Worm (Caenorhabditis elegans) whole organism, mixed stage, embryonic: ENCODE data around the gene C54E10.7.

ENCODE experiments used
- bed-3 ChIP-seq: fragments of 200-800 bp; sonication (Bioruptor generic); optimal IDR thresholded peaks from 3 replicates; lab custom pipeline; 2018; ENCODE audit warnings: mild to moderate bottlenecking, missing genetic modification characterization, moderate library complexity, missing compliant biosample characterization
- blmp-1 ChIP-seq: fragments of 150-350 bp; optimal IDR thresholded peaks from 2 replicates; lab custom pipeline; 2014; ENCODE audit warnings: missing biosample characterization, missing genetic modification characterization
- ceh-39 ChIP-seq: fragments of 150-350 bp; optimal IDR thresholded peaks from 2 replicates; lab custom pipeline; 2014; ENCODE audit warnings: missing biosample characterization, missing genetic modification characterization
- drap-1 ChIP-seq: fragments of 200-800 bp; sonication (Bioruptor generic); optimal IDR thresholded peaks from 3 replicates; lab custom pipeline; 2018; ENCODE audit warnings: mild to moderate bottlenecking, missing genetic modification characterization, missing compliant biosample characterization
- elt-1 ChIP-seq: sonication (generic microtip); optimal IDR thresholded peaks from 2 replicates; lab custom pipeline; 2017; ENCODE audit warnings: missing genetic modification characterization, mild to moderate bottlenecking, missing compliant biosample characterization, antibody characterized with exemption, moderate library complexity, borderline replicate concordance; ENCODE audit not compliant: insufficient read depth
- elt-3 ChIP-seq: fragments of 150-350 bp; optimal IDR thresholded peaks from 2 replicates; lab custom pipeline; 2014; ENCODE audit warnings: missing biosample characterization, missing genetic modification characterization
- hlh-1 ChIP-seq: fragments of 150-350 bp; optimal IDR thresholded peaks from 2 replicates; lab custom pipeline; 2014; ENCODE audit warnings: missing biosample characterization, missing genetic modification reagents, missing genetic modification characterization
- mls-2 ChIP-seq: sonication (generic microtip); optimal IDR thresholded peaks from 2 replicates; lab custom pipeline; 2016; ENCODE audit warnings: mild to moderate bottlenecking, missing genetic modification characterization, moderate library complexity, missing compliant biosample characterization
- nhr-12 ChIP-seq: fragments of 150-350 bp; optimal IDR thresholded peaks from 2 replicates; lab custom pipeline; 2014; ENCODE audit warnings: missing biosample characterization, missing genetic modification characterization
- nhr-237 ChIP-seq: fragments of 150-350 bp; optimal IDR thresholded peaks from 2 replicates; lab custom pipeline; 2014; ENCODE audit warnings: missing biosample characterization, missing genetic modification characterization
- nhr-28 ChIP-seq: fragments of 150-350 bp; optimal IDR thresholded peaks from 2 replicates; lab custom pipeline; 2014; ENCODE audit warnings: missing biosample characterization, missing genetic modification characterization
- nhr-76 ChIP-seq: sonication (generic microtip); optimal IDR thresholded peaks from 2 replicates; lab custom pipeline; 2017; ENCODE audit warnings: missing biosample characterization, missing genetic modification characterization
- snpc-4 ChIP-seq: fragments of 150-350 bp; optimal IDR thresholded peaks from 2 replicates; lab custom pipeline; 2014; ENCODE audit warnings: missing biosample characterization, missing genetic modification characterization
- unc-62 ChIP-seq: fragments of 150-350 bp; optimal IDR thresholded peaks from 2 replicates; lab custom pipeline; 2014; ENCODE audit warnings: missing biosample characterization, missing genetic modification reagents, missing genetic modification characterization

- no peak for TF ChIP-seq nhr-28 (tag; lab: Kevin White, UChicago)
- TF ChIP-seq nhr-12 (tag; lab: Kevin White, UChicago): no peak
- no peak for TF ChIP-seq hlh-1 (tag; lab: Kevin White, UChicago)
- no peak for TF ChIP-seq ceh-39 (tag; lab: Kevin White, UChicago)
- no peak for TF ChIP-seq elt-1 (tag; lab: Kevin White, UChicago)
- no peak for TF ChIP-seq unc-62 (GFP tag; lab: Kevin White, UChicago)
- TF ChIP-seq bed-3 (GFP tag; lab: Kevin White, UChicago): no peak
- TF ChIP-seq blmp-1 (tag; lab: Kevin White, UChicago): no peak
- no peak for TF ChIP-seq drap-1 (GFP tag; lab: Kevin White, UChicago)
- TF ChIP-seq mls-2 (tag; lab: Kevin White, UChicago): no peak
- TF ChIP-seq snpc-4 (tag; lab: Kevin White, UChicago): no peak
- no peak for TF ChIP-seq elt-3 (tag; lab: Kevin White, UChicago)
- no peak for TF ChIP-seq nhr-237 (tag; lab: Kevin White, UChicago)
- no peak for TF ChIP-seq nhr-76 (tag; lab: Kevin White, UChicago)
Measured at ce11 chrV:18771390-18771789, 40.1 kb upstream of the C54E10.7 start, which contains the start of gene clec-256.
